6 fruit fly cellular contexts compared by ENCODE assay signal in the genomic region with DNA sequence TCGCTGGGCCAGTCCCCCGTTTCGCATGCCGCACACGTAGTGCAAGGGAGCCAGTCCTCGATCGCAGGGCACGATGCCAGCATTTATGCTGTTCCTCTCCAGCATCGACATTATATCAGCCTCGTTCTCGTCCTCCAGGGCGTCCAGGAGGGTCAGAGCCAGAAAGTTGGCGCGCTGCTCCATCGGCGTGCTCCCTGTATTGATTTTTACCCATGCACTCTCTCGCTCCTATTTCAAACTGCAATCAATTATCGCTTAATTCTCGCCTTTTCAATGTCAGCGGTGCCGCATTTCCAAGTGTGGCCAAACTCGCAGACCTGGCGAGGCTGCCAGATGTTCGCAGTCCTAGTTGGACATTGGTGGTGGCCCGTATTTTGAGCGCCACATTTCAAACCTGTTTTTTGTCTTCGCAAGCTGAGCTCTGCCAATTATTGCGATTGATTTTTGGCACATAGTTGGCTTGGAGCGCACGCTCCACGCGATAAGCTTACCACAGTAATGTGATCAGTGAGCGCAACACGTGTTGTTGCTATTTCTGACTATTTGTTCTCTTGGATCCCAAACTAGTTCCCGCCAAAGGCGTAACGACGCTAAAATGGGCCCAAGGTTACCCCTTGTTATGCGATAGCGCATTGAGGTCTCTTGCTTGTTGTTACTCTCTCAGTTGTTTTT.
TF ChIP-seq lines count a peak whose summit lies in the region.

Gene CG8679, minus strand, starts transcription at position 305 of the 672 bp plus-strand sequence.

- TF ChIP-seq CTCF in S2 (optimal IDR thresholded peaks at IDR 0.05; lab: Kevin White, UChicago), result peak; percentile 37 to 57
- TF ChIP-seq CTCF in whole organism, embryonic (GFP tag; optimal IDR thresholded peaks at IDR 0.05; lab: Kevin White, UChicago), result peak; percentile 50

TF ChIP-seq in whole organism, adult, 20 proteins besides CTCF, POLR2A, EP300 and RAD21:
- peak; percentile 6 for TF ChIP-seq CG12768 (GFP tag; optimal IDR thresholded peaks at IDR 0.05; lab: Kevin White, UChicago)
- peak; percentile 69 for TF ChIP-seq Mnt (GFP tag; optimal IDR thresholded peaks at IDR 0.05; lab: Kevin White, UChicago)
- TF ChIP-seq cic (GFP tag; optimal IDR thresholded peaks at IDR 0.05; lab: Kevin White, UChicago), result peak; percentile 69
- no peak for TF ChIP-seq toe (GFP tag; optimal IDR thresholded peaks at IDR 0.05; lab: Kevin White, UChicago)
- TF ChIP-seq bab1 (GFP tag; optimal IDR thresholded peaks at IDR 0.05; lab: Kevin White, UChicago), result peak; percentile 27

TF ChIP-seq in whole organism, embryonic, 481 proteins besides CTCF, POLR2A, EP300 and RAD21 (continues in another document):
- TF ChIP-seq Sry-δ (GFP tag; optimal IDR thresholded peaks at IDR 0.05; lab: Kevin White, UChicago) (peak; percentile 73), twi (tag; optimal IDR thresholded peaks at IDR 0.05; lab: Kevin White, UChicago) (no peak), Ada2b (GFP tag; IDR thresholded peaks at IDR 0.05; lab: Robert Waterston, UW) (no peak), CG9215 (GFP tag; IDR thresholded peaks at IDR 0.05; lab: Robert Waterston, UW) (no peak), amos (GFP tag; IDR thresholded peaks at IDR 0.05; lab: Robert Waterston, UW; ENCODE audit: partially characterized antibody) (peak; percentile 49; the same call in 1 of the 2 replicates), BEAF-32 (GFP tag; optimal IDR thresholded peaks at IDR 0.05; lab: Kevin White, UChicago) (peak; percentile 63), CG1603 (tag; optimal IDR thresholded peaks at IDR 0.05; lab: Kevin White, UChicago) (peak; percentile 83), CG5953 (GFP tag; IDR thresholded peaks at IDR 0.05; lab: Robert Waterston, UW) (no peak), TFAM (GFP tag; optimal IDR thresholded peaks at IDR 0.05; lab: Kevin White, UChicago) (no peak), CG34224 (GFP tag; IDR thresholded peaks at IDR 0.05; lab: Robert Waterston, UW; ENCODE audit: partially characterized antibody) (peak; percentile 47; the same call in 2 of the 3 replicates), CG34376 (GFP tag; optimal IDR thresholded peaks at IDR 0.05; lab: Kevin White, UChicago) (peak; percentile 77), phol (tag; optimal IDR thresholded peaks at IDR 0.05; lab: Kevin White, UChicago) (peak; percentile 47), CG7745 (tag; optimal IDR thresholded peaks at IDR 0.05; lab: Kevin White, UChicago) (no peak), lilli (GFP tag; optimal IDR thresholded peaks at IDR 0.05; lab: Kevin White, UChicago) (no peak), inv (GFP tag; IDR thresholded peaks at IDR 0.05; lab: Robert Waterston, UW; ENCODE audit: partially characterized antibody) (0 out of 2 replicates have a peak, but pooled peaks have one; percentile 21), CG16779 (GFP tag; IDR thresholded peaks at IDR 0.05; lab: Robert Waterston, UW) (no peak), Asciz (GFP tag; optimal IDR thresholded peaks at IDR 0.05; lab: Kevin White, UChicago) (no peak), CG9727 (GFP tag; optimal IDR thresholded peaks at IDR 0.05; lab: Kevin White, UChicago) (no peak)

TF ChIP-seq in whole organism, prepupa, 60 proteins besides CTCF, POLR2A, EP300 and RAD21:
- TF ChIP-seq CG10669 (GFP tag; optimal IDR thresholded peaks at IDR 0.05; lab: Kevin White, UChicago) (no peak), Lpt (GFP tag; optimal IDR thresholded peaks at IDR 0.05; lab: Kevin White, UChicago) (no peak), Sox102F (GFP tag; optimal IDR thresholded peaks at IDR 0.05; lab: Kevin White, UChicago) (no peak), CG6792 (GFP tag; optimal IDR thresholded peaks at IDR 0.05; lab: Kevin White, UChicago) (no peak), topi (GFP tag; optimal IDR thresholded peaks at IDR 0.05; lab: Kevin White, UChicago) (no peak), pdm3 (GFP tag; optimal IDR thresholded peaks at IDR 0.05; lab: Kevin White, UChicago) (no peak), Smox (GFP tag; optimal IDR thresholded peaks at IDR 0.05; lab: Kevin White, UChicago) (no peak), dac (GFP tag; optimal IDR thresholded peaks at IDR 0.05; lab: Kevin White, UChicago) (no peak), svp (GFP tag; lab: Kevin White, UChicago) (peak; percentile 72), Hr39 (GFP tag; optimal IDR thresholded peaks at IDR 0.05; lab: Kevin White, UChicago) (no peak), CG15336 (GFP tag; IDR thresholded peaks at IDR 0.05; lab: Robert Waterston, UW) (no peak), dsx (GFP tag; optimal IDR thresholded peaks at IDR 0.05; lab: Kevin White, UChicago; ENCODE audit: poor library complexity, severe bottlenecking) (peak; percentile 24), Met (GFP tag; optimal IDR thresholded peaks at IDR 0.05; lab: Kevin White, UChicago) (no peak), Blimp-1 (GFP tag; optimal IDR thresholded peaks at IDR 0.05; lab: Kevin White, UChicago) (no peak), Eip93F (GFP tag; optimal IDR thresholded peaks at IDR 0.05; lab: Kevin White, UChicago) (no peak), Hr38 (GFP tag; optimal IDR thresholded peaks at IDR 0.05; lab: Kevin White, UChicago) (no peak), CG1621 (tag; optimal IDR thresholded peaks at IDR 0.05; lab: Kevin White, UChicago) (peak; percentile 52)

TF ChIP-seq in whole organism, pupa, 21 proteins besides CTCF, POLR2A, EP300 and RAD21:
- TF ChIP-seq fd96Ca (GFP tag; IDR thresholded peaks at IDR 0.05; lab: Robert Waterston, UW), result 0 out of 3 replicates have a peak, but pooled peaks have one; percentile 22
- TF ChIP-seq EcR (GFP tag; optimal IDR thresholded peaks at IDR 0.05; lab: Kevin White, UChicago), result peak; percentile 15
- TF ChIP-seq Pif1A (GFP tag; optimal IDR thresholded peaks at IDR 0.05; lab: Kevin White, UChicago), result no peak
TF ChIP-seq in whole organism, pupa: peak in this region for 2.

TF ChIP-seq in whole organism, wandering third instar larva, 38 proteins besides CTCF, POLR2A, EP300 and RAD21:
- TF ChIP-seq dsf (GFP tag; optimal IDR thresholded peaks at IDR 0.05; lab: Kevin White, UChicago; ENCODE audit: borderline replicate concordance) (no peak), Vsx2 (GFP tag; optimal IDR thresholded peaks at IDR 0.05; lab: Kevin White, UChicago; ENCODE audit: partially characterized antibody) (peak; percentile 30), Rel (GFP tag; optimal IDR thresholded peaks at IDR 0.05; lab: Kevin White, UChicago) (no peak), Rel (tag; optimal IDR thresholded peaks at IDR 0.05; lab: Kevin White, UChicago) (peak; percentile 72)
TF ChIP-seq in whole organism, wandering third instar larva: peak in this region for 2.
